Fruit fly (Drosophila melanogaster): ENCODE results near the gene Npc2e.
A peak's percentile ranks its signal among the peaks of the same experiment; 100 is the strongest.

Npc2e gene

DNA sequence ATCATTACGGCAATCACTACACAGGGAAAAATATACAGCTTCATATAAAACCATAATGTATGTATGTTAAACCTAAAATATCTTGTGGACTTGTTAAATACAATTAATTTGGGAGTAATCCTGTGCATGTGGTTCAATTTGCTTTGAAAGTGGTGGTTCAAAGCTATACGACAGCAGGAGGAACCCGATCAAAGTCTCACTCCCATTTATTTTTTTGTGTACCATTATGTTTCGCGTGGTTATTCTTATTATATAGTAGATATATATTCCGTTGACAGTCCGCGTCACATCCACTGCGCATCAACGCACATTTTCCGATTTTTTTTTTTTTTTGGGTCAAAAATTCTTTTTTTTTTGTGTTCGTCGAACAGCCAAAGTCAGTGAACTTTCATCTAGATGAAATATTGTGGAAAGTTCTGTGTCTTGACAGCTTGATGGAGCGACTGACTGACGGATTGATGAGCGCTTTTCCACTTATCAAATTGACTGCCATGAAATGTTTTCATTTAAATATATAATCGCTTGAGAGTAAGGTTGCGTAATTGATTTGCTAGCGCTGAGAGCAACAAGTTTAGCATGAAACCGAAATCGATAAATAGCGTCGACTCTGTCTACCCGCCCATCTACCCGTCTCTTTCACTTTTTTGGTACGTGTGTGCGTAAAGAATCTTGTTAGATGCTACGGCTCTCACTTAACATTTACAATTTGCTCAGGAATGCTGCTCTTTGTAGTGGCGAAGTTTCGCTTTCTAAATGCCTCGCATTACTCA lies 20.0 kb upstream of the Npc2e start (continued):
- TF ChIP-seq CG13123 (GFP tag; optimal IDR thresholded peaks at IDR 0.05) (no peak), Neu2 (GFP tag; optimal IDR thresholded peaks at IDR 0.05; ENCODE audit: borderline replicate concordance) (no peak), sd (tag; optimal IDR thresholded peaks at IDR 0.05) (peak; percentile 15), Lim3 (GFP tag; IDR thresholded peaks at IDR 0.05) (no peak), Oli (tag; optimal IDR thresholded peaks at IDR 0.05) (peak; percentile 17), sug (tag; optimal IDR thresholded peaks at IDR 0.05) (no peak), fd3F (GFP tag; optimal IDR thresholded peaks at IDR 0.05) (no peak), CG11723 (GFP tag; optimal IDR thresholded peaks at IDR 0.05) (no peak), Camta (GFP tag; optimal IDR thresholded peaks at IDR 0.05) (no peak), az2 (GFP tag; optimal IDR thresholded peaks at IDR 0.05) (no peak), Atf6 (GFP tag; IDR thresholded peaks at IDR 0.05) (no peak), CG10431 (GFP tag; optimal IDR thresholded peaks at IDR 0.05) (no peak), CG12659 (GFP tag; optimal IDR thresholded peaks at IDR 0.05) (peak; percentile 11), CG10959 (GFP tag; IDR thresholded peaks at IDR 0.05) (no peak), CG4424 (GFP tag; optimal IDR thresholded peaks at IDR 0.05) (peak; percentile 25), GATAe (GFP tag; conservative IDR thresholded peaks at IDR 0.05) (no peak), hkb (optimal IDR thresholded peaks at IDR 0.05) (no peak), hkb (GFP tag; IDR thresholded peaks at IDR 0.05) (no peak), tll (GFP tag; optimal IDR thresholded peaks at IDR 0.05) (no peak), CG5245 (GFP tag; optimal IDR thresholded peaks at IDR 0.05) (no peak), jing (GFP tag; optimal IDR thresholded peaks at IDR 0.05) (no peak), grau (tag; optimal IDR thresholded peaks at IDR 0.05) (peak; percentile 19), CG12391 (tag; optimal IDR thresholded peaks at IDR 0.05) (peak; percentile 19), CG18599 (GFP tag; optimal IDR thresholded peaks at IDR 0.05) (peak; percentile 22), CG3847 (GFP tag; IDR thresholded peaks at IDR 0.05) (no peak), ken (GFP tag; IDR thresholded peaks at IDR 0.05) (no peak), CG4282 (GFP tag; optimal IDR thresholded peaks at IDR 0.05) (no peak), ewg (GFP tag; optimal IDR thresholded peaks at IDR 0.05) (no peak), p53 (GFP tag; optimal IDR thresholded peaks at IDR 0.05) (no peak), Sox102F (GFP tag; optimal IDR thresholded peaks at IDR 0.05) (peak; percentile 54), CG5180 (GFP tag; optimal IDR thresholded peaks at IDR 0.05) (no peak), Hsf (GFP tag; optimal IDR thresholded peaks at IDR 0.05) (no peak), CG7839 (tag; optimal IDR thresholded peaks at IDR 0.05) (peak; percentile 24), inv (GFP tag; IDR thresholded peaks at IDR 0.05; ENCODE audit: partially characterized antibody) (no peak), dysf (GFP tag; IDR thresholded peaks at IDR 0.05) (peak; percentile 44; the same call in 1 of the 3 replicates), sima (GFP tag; optimal IDR thresholded peaks at IDR 0.05) (no peak), CG17361 (GFP tag; IDR thresholded peaks at IDR 0.05) (0 out of 3 replicates have a peak, but pooled peaks have one; percentile 37), Dip2 (GFP tag; IDR thresholded peaks at IDR 0.05) (no peak), NFAT (GFP tag; IDR thresholded peaks at IDR 0.05) (no peak), CG11398 (GFP tag; optimal IDR thresholded peaks at IDR 0.05) (no peak), CG34376 (GFP tag; optimal IDR thresholded peaks at IDR 0.05) (no peak), CG7556 (GFP tag; optimal IDR thresholded peaks at IDR 0.05) (peak; percentile 13), CG2889 (GFP tag; IDR thresholded peaks at IDR 0.05) (no peak)
